Worm (Caenorhabditis elegans) whole organism, young adult: Measurements from ENCODE around the gene nspg-6.
A peak's percentile ranks its signal among the peaks of the same experiment; 100 is the strongest.

ENCODE experiments used
- B0035.1 ChIP-seq: sonication (generic microtip); optimal IDR thresholded peaks from 2 replicates; lab custom pipeline; 2016; ENCODE audit warnings: missing genetic modification characterization, mild to moderate bottlenecking, missing compliant biosample characterization, missing genotype, missing genetic modification reagents
- B0261.1 ChIP-seq: sonication (generic microtip); optimal IDR thresholded peaks from 2 replicates; lab custom pipeline; 2016; ENCODE audit warnings: mild to moderate bottlenecking, missing genetic modification characterization, moderate library complexity, missing compliant biosample characterization
- B0336.3 ChIP-seq: fragments of 200-800 bp; sonication (Bioruptor generic); IDR thresholded peaks from 2 replicates; pipeline ENCODE4 v1.3.6; 2022; ENCODE audit warnings: missing genetic modification characterization, missing compliant biosample characterization
- C06A6.2 ChIP-seq: fragments of 200-800 bp; sonication (Bioruptor generic); conservative IDR thresholded peaks from 2 replicates; pipeline ENCODE4 v1.3.6; 2022; ENCODE audit warnings: missing genetic modification characterization, missing compliant biosample characterization
- F37B4.10 ChIP-seq: fragments of 200-800 bp; sonication (Bioruptor generic); IDR thresholded peaks from 2 replicates; pipeline ENCODE4 v1.3.6; 2022; ENCODE audit warnings: missing genetic modification characterization, missing compliant biosample characterization
- F55B11.4 ChIP-seq: sonication (generic microtip); optimal IDR thresholded peaks from 2 replicates; lab custom pipeline; 2016; ENCODE audit warnings: missing compliant biosample characterization, missing genetic modification characterization, borderline replicate concordance; ENCODE audit not compliant: insufficient read depth
- F57C9.4 ChIP-seq: sonication (generic microtip); optimal IDR thresholded peaks from 2 replicates; lab custom pipeline; 2017; ENCODE audit warnings: mild to moderate bottlenecking, missing genetic modification characterization, missing compliant biosample characterization
- T26A5.8 ChIP-seq: sonication (generic microtip); optimal IDR thresholded peaks from 2 replicates; lab custom pipeline; 2016; ENCODE audit warnings: missing genetic modification characterization, missing compliant biosample characterization
- Y53G8AR.9 ChIP-seq: fragments of 200-800 bp; sonication (Bioruptor generic); conservative IDR thresholded peaks from 2 replicates; pipeline ENCODE4 v1.3.6; 2022; ENCODE audit warnings: missing genetic modification reagents, missing genetic modification characterization, missing compliant biosample characterization
- Y79H2A.3 ChIP-seq: fragments of 200-800 bp; sonication (Bioruptor generic); conservative IDR thresholded peaks from 2 replicates; pipeline ENCODE4 v1.3.6; 2022; ENCODE audit warnings: missing genetic modification reagents, missing genetic modification characterization, missing compliant biosample characterization
- aptf-2 ChIP-seq: fragments of 200-800 bp; sonication (Bioruptor generic); conservative IDR thresholded peaks from 2 replicates; pipeline ENCODE4 v1.3.6; 2022; ENCODE audit warnings: missing genetic modification reagents, missing genetic modification characterization, missing compliant biosample characterization
- atf-7 ChIP-seq: sonication (generic microtip); optimal IDR thresholded peaks from 2 replicates; lab custom pipeline; 2017; ENCODE audit warnings: mild to moderate bottlenecking, missing genetic modification characterization, missing compliant biosample characterization
- attf-3 ChIP-seq: fragments of 200-800 bp; sonication (Bioruptor generic); conservative IDR thresholded peaks from 2 replicates; pipeline ENCODE4 v1.3.6; 2022; ENCODE audit warnings: missing genetic modification reagents, missing genetic modification characterization, missing compliant biosample characterization
- bed-1 ChIP-seq: fragments of 200-800 bp; sonication (Bioruptor generic); IDR thresholded peaks from 2 replicates; pipeline ENCODE4 v1.3.6; 2022; ENCODE audit warnings: missing genetic modification reagents, missing genetic modification characterization, missing compliant biosample characterization
- ceh-91 ChIP-seq: fragments of 200-800 bp; sonication (Bioruptor generic); IDR thresholded peaks from 2 replicates; pipeline ENCODE4 v1.3.6; 2022; ENCODE audit warnings: missing genetic modification reagents, missing genetic modification characterization, missing compliant biosample characterization
- die-1 ChIP-seq: sonication (generic microtip); optimal IDR thresholded peaks from 2 replicates; lab custom pipeline; 2016; ENCODE audit warnings: missing genotype, mild to moderate bottlenecking, missing genetic modification characterization, missing compliant biosample characterization
- egl-44 ChIP-seq: fragments of 200-800 bp; sonication (Bioruptor generic); IDR thresholded peaks from 2 replicates; pipeline ENCODE4 v1.3.6; 2022; ENCODE audit warnings: missing genetic modification reagents, missing genetic modification characterization, missing compliant biosample characterization
- gei-17 ChIP-seq: fragments of 200-800 bp; sonication (Bioruptor generic); optimal IDR thresholded peaks from 2 replicates; lab custom pipeline; 2018; ENCODE audit warnings: mild to moderate bottlenecking, missing genetic modification characterization, missing compliant biosample characterization
- hlh-26 ChIP-seq: fragments of 200-800 bp; sonication (Bioruptor generic); conservative IDR thresholded peaks from 2 replicates; pipeline ENCODE4 v1.3.6; 2022; ENCODE audit warnings: missing genetic modification reagents, missing genetic modification characterization, missing compliant biosample characterization
- hrde-1 ChIP-seq: sonication (generic microtip); optimal IDR thresholded peaks from 2 replicates; lab custom pipeline; 2016; ENCODE audit warnings: missing genetic modification characterization, mild to moderate bottlenecking, missing compliant biosample characterization, moderate library complexity, missing genotype, missing genetic modification reagents, borderline replicate concordance
- hsf-1 ChIP-seq: fragments of 200-800 bp; sonication (Bioruptor generic); IDR thresholded peaks from 2 replicates; pipeline ENCODE4 v1.3.6; 2022; ENCODE audit warnings: missing genetic modification reagents, missing genetic modification characterization, missing compliant biosample characterization
- let-526 ChIP-seq: fragments of 200-800 bp; sonication (Bioruptor generic); IDR thresholded peaks from 2 replicates; pipeline ENCODE4 v1.3.6; 2022; ENCODE audit warnings: missing genetic modification reagents, missing genetic modification characterization, missing compliant biosample characterization
- lin-26 ChIP-seq: fragments of 200-800 bp; sonication (Bioruptor generic); IDR thresholded peaks from 2 replicates; pipeline ENCODE4 v1.3.6; 2022; ENCODE audit warnings: missing genetic modification reagents, missing genetic modification characterization, missing compliant biosample characterization
- lin-40 ChIP-seq: sonication (generic microtip); optimal IDR thresholded peaks from 2 replicates; lab custom pipeline; 2016; ENCODE audit warnings: missing genetic modification characterization, mild to moderate bottlenecking, missing compliant biosample characterization, missing genotype, missing genetic modification reagents
- lsl-1 ChIP-seq: fragments of 200-800 bp; sonication (Bioruptor generic); optimal IDR thresholded peaks from 2 replicates; lab custom pipeline; 2018; ENCODE audit warnings: mild to moderate bottlenecking, missing genetic modification characterization, moderate library complexity, missing compliant biosample characterization
- madf-6 ChIP-seq: fragments of 200-800 bp; sonication (Bioruptor generic); IDR thresholded peaks from 2 replicates; pipeline ENCODE4 v1.3.6; 2022; ENCODE audit warnings: missing genetic modification reagents, missing genetic modification characterization, missing compliant biosample characterization
- mcd-1 ChIP-seq: fragments of 200-800 bp; sonication (Bioruptor generic); IDR thresholded peaks from 2 replicates; pipeline ENCODE4 v1.3.6; 2022; ENCODE audit warnings: missing genetic modification reagents, missing genetic modification characterization, missing compliant biosample characterization
- nfya-1 ChIP-seq: sonication (generic microtip); optimal IDR thresholded peaks from 2 replicates; lab custom pipeline; 2017; ENCODE audit warnings: antibody characterized with exemption, missing compliant biosample characterization, missing genetic modification characterization, borderline replicate concordance; ENCODE audit not compliant: insufficient read depth
- nhr-120 ChIP-seq: fragments of 200-800 bp; sonication (Bioruptor generic); IDR thresholded peaks from 2 replicates; pipeline ENCODE4 v1.3.6; 2022; ENCODE audit warnings: missing genetic modification characterization, missing compliant biosample characterization
- nhr-27 ChIP-seq: fragments of 200-800 bp; sonication (Bioruptor generic); optimal IDR thresholded peaks from 2 replicates; lab custom pipeline; 2018; ENCODE audit warnings: mild to moderate bottlenecking, missing genetic modification characterization, moderate library complexity, missing compliant biosample characterization
- nhr-80 ChIP-seq: sonication (generic microtip); optimal IDR thresholded peaks from 2 replicates; lab custom pipeline; 2016; ENCODE audit warnings: missing genetic modification characterization, missing compliant biosample characterization
- pbrm-1 ChIP-seq: fragments of 200-800 bp; sonication (Bioruptor generic); IDR thresholded peaks from 2 replicates; pipeline ENCODE4 v1.3.6; 2022; ENCODE audit warnings: missing genetic modification reagents, missing genetic modification characterization, missing compliant biosample characterization
- snpc-1.1 ChIP-seq: sonication (generic microtip); optimal IDR thresholded peaks from 2 replicates; lab custom pipeline; 2017; ENCODE audit warnings: missing genetic modification characterization, mild to moderate bottlenecking, missing compliant biosample characterization, antibody characterized with exemption, moderate library complexity, missing genotype, missing genetic modification reagents; ENCODE audit not compliant: insufficient read depth
- snpc-4 ChIP-seq, 5 experiments: fragments of 150-350 bp in 1 of 5; sonication (generic microtip) in 4 of 5; optimal IDR thresholded peaks; 2 replicates each; lab custom pipeline; 2014 to 2018; ENCODE audit warnings: missing genetic modification characterization in 5 of 5, missing biosample characterization in 3 of 5, antibody characterized with exemption in 2 of 5, mild to moderate bottlenecking in 2 of 5, missing compliant biosample characterization in 2 of 5, missing genotype in 2 of 5, moderate library complexity in 2 of 5, missing genetic modification reagents in 1 of 5
- sptf-2 ChIP-seq: fragments of 200-800 bp; sonication (Bioruptor generic); optimal IDR thresholded peaks from 2 replicates; lab custom pipeline; 2018; ENCODE audit warnings: mild to moderate bottlenecking, missing genetic modification characterization, missing compliant biosample characterization
- tlf-1 ChIP-seq: fragments of 200-800 bp; sonication (Bioruptor generic); optimal IDR thresholded peaks from 2 replicates; lab custom pipeline; 2018; ENCODE audit warnings: mild to moderate bottlenecking, missing genetic modification characterization, missing compliant biosample characterization
- ztf-28 ChIP-seq: fragments of 200-800 bp; sonication (Bioruptor generic); IDR thresholded peaks from 2 replicates; pipeline ENCODE4 v1.3.6; 2022; ENCODE audit warnings: missing genetic modification reagents, missing genetic modification characterization, missing compliant biosample characterization

Gene nspg-6

DNA sequence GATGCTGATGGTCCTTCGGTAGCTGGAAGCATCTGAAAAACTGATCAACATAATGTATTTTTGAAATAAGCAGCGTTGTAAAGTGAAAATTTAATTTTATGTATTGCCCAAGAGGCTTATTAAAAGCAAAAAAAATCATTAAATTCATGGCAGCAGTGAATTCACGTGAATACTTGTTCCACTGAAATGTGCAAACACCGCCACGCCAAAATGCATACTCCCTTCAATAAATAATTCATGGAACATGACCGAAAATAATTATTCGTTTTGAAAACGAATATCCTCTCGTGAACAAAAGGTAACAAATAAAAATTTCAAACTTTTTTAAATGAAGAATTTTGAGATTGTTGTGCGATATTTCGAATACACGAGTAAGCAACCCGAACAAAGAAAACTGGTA is 42.6 kb upstream of the nspg-6 start, which contains the start of gene F08F8.10 (continued):
- TF ChIP-seq bed-1 (GFP tag; lab: Robert Waterston, UW) (no peak), C06A6.2 (GFP tag; lab: Robert Waterston, UW) (no peak), pbrm-1 (no peak), let-526 (no peak), nfya-1 (tag; lab: Kevin White, UChicago) (no peak), hsf-1 (GFP tag; lab: Robert Waterston, UW) (0 out of 2 replicates have a peak, but pooled peaks have one; percentile 29), atf-7 (tag; lab: Kevin White, UChicago) (no peak), snpc-4 (GFP tag; optimal IDR thresholded peaks at IDR 0.05; lab: Kevin White, UChicago) (no peak), snpc-4 (tag; optimal IDR thresholded peaks at IDR 0.05; lab: Kevin White, UChicago) (peak in 2 of 4 experiments; percentile 14 to 24), die-1 (tag; lab: Kevin White, UChicago) (peak; percentile 24), Y53G8AR.9 (no peak)

DNA sequence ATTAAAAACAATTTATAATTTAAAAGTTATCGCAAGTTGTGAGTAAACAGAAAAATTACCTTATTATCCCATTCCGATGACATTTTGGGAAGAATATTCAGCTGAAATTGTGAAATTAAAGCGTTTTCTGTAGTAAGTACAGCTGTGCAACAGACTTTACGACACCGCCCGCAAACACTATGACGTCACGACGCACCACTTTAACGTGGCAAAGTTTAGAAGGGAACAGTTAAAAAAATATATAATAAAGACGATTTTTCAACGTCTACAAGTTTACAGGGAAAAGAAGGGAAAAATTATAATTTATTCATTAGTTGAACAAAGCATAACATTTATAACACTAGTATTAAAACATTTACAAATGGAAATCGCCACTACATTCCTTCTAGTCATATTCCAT is 39.1 kb upstream of the nspg-6 start, which contains the start of gene F08F8.9:
TSS of gene F08F8.9 (minus strand) at position 101 of the 400 bp plus-strand sequence.
- no peak for TF ChIP-seq B0261.1 (tag; lab: Kevin White, UChicago)
- TF ChIP-seq madf-6 (GFP tag; lab: Robert Waterston, UW) = no peak
- TF ChIP-seq egl-44 = no peak
- TF ChIP-seq mcd-1 (GFP tag; lab: Robert Waterston, UW) = no peak
- TF ChIP-seq gei-17 (GFP tag; lab: Kevin White, UChicago) = no peak
- TF ChIP-seq F57C9.4 (tag; lab: Kevin White, UChicago) = no peak
- no peak for TF ChIP-seq B0035.1 (tag; lab: Kevin White, UChicago)
- TF ChIP-seq Y79H2A.3 (GFP tag; lab: Robert Waterston, UW) = no peak
- no peak for TF ChIP-seq hsf-1 (GFP tag; lab: Robert Waterston, UW)
- TF ChIP-seq lin-40 (tag; lab: Kevin White, UChicago) = no peak
- TF ChIP-seq nhr-27 = no peak
- no peak for TF ChIP-seq hrde-1 (tag; lab: Kevin White, UChicago)

DNA sequence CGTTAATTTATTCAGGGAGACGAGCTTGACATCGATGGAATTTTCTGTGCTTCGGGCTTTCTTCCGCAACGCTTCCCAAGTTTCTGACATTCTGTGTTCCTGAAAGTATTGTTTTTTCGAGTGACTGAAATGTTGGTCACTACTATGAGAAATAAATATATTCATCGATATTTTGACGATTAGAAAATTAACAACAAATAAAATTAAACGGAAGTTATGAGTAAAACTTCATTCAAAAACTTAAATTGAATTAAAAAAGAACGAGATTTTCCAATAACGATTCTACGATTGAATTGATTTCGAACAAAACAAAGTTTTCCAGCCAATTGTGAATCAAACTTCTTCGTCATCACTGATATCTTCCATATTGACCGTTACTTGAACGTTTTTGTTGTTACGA is 34.3 kb upstream of the nspg-6 start, which contains the start of gene gos-28:
TSS of gene gos-28 (minus strand) at position 101 of the 400 bp plus-strand sequence.
- TF ChIP-seq attf-3 = no peak
- no peak for TF ChIP-seq aptf-2 (GFP tag; lab: Robert Waterston, UW)
- TF ChIP-seq sptf-2 (GFP tag; lab: Kevin White, UChicago) = no peak
- no peak for TF ChIP-seq ztf-28 (GFP tag; lab: Robert Waterston, UW)
- no peak for TF ChIP-seq nhr-120 (GFP tag; lab: Robert Waterston, UW)
- no peak for TF ChIP-seq ceh-91
- no peak for TF ChIP-seq hlh-26
- TF ChIP-seq F37B4.10 (GFP tag; lab: Robert Waterston, UW) = no peak
- TF ChIP-seq T26A5.8 (tag; lab: Kevin White, UChicago) = no peak
- TF ChIP-seq tlf-1 = no peak
- no peak for TF ChIP-seq B0336.3 (GFP tag; lab: Robert Waterston, UW)
- TF ChIP-seq lsl-1 = no peak
- TF ChIP-seq nhr-80 (tag; lab: Kevin White, UChicago) = no peak
- TF ChIP-seq lin-26 = no peak
- TF ChIP-seq snpc-1.1 (tag; lab: Kevin White, UChicago) = no peak
- TF ChIP-seq F55B11.4 = no peak
- TF ChIP-seq bed-1 (GFP tag; lab: Robert Waterston, UW) = no peak
